Fruit fly (Drosophila melanogaster): Measurements from ENCODE around the gene CG34426.

The CG34426 gene

dm6 chr3L:8834886-8835285 lies 32.6 kb downstream of the CG34426 start (continued):
- TF ChIP-seq mam (GFP tag; optimal IDR thresholded peaks at IDR 0.05) (no peak), CG3838 (GFP tag; optimal IDR thresholded peaks at IDR 0.05) (no peak), vvl (GFP tag; IDR thresholded peaks at IDR 0.05) (0 out of 2 replicates have a peak, but pooled peaks have one; percentile 8), CG18619 (GFP tag; optimal IDR thresholded peaks at IDR 0.05) (no peak), btn (GFP tag; optimal IDR thresholded peaks at IDR 0.05) (no peak), gem (tag; optimal IDR thresholded peaks at IDR 0.05) (no peak), CG12659 (GFP tag; optimal IDR thresholded peaks at IDR 0.05) (no peak), CG17802 (tag; optimal IDR thresholded peaks at IDR 0.05) (no peak), CG4707 (GFP tag; optimal IDR thresholded peaks at IDR 0.05) (peak; percentile 53), ash1 (GFP tag; optimal IDR thresholded peaks at IDR 0.05) (no peak), NC2β (GFP tag; optimal IDR thresholded peaks at IDR 0.05) (no peak), Dbx (GFP tag; IDR thresholded peaks at IDR 0.05) (no peak), trh (GFP tag; optimal IDR thresholded peaks at IDR 0.05) (peak; percentile 0), bowl (GFP tag; IDR thresholded peaks at IDR 0.05) (no peak), Atf6 (GFP tag; IDR thresholded peaks at IDR 0.05) (no peak), so (GFP tag; IDR thresholded peaks at IDR 0.05) (no peak), tap (tag; optimal IDR thresholded peaks at IDR 0.05) (peak; percentile 5), sens (GFP tag) (peak; percentile 48), ssp (GFP tag; IDR thresholded peaks at IDR 0.05) (no peak), Hmr (GFP tag; optimal IDR thresholded peaks at IDR 0.05) (peak; percentile 46), CG12071 (GFP tag; optimal IDR thresholded peaks at IDR 0.05) (peak; percentile 73), CG12769 (tag; optimal IDR thresholded peaks at IDR 0.05) (peak; percentile 51), CG17359 (tag; optimal IDR thresholded peaks at IDR 0.05) (peak; percentile 20), mirr (GFP tag; optimal IDR thresholded peaks at IDR 0.05) (peak; percentile 35), GATAe (GFP tag; conservative IDR thresholded peaks at IDR 0.05) (no peak), HLH3B (GFP tag; IDR thresholded peaks at IDR 0.05) (0 out of 2 replicates have a peak, but pooled peaks have one; percentile 4), CG30020 (tag; optimal IDR thresholded peaks at IDR 0.05) (no peak), CG15269 (tag; optimal IDR thresholded peaks at IDR 0.05) (no peak), twi (tag; optimal IDR thresholded peaks at IDR 0.05) (peak; percentile 21), wor (GFP tag; IDR thresholded peaks at IDR 0.05) (no peak), bcd (GFP tag; optimal IDR thresholded peaks at IDR 0.05) (no peak), CG9797 (GFP tag; optimal IDR thresholded peaks at IDR 0.05) (no peak), tgo (GFP tag; IDR thresholded peaks at IDR 0.05) (no peak), dpn (GFP tag; optimal IDR thresholded peaks at IDR 0.05) (peak in 1 of 2 experiments; percentile 9), Lim3 (GFP tag; IDR thresholded peaks at IDR 0.05) (no peak), CG15601 (tag; optimal IDR thresholded peaks at IDR 0.05) (peak; percentile 39), CG14710 (tag; optimal IDR thresholded peaks at IDR 0.05) (peak; percentile 28), CG11723 (GFP tag; optimal IDR thresholded peaks at IDR 0.05) (no peak), CG6791 (GFP tag; IDR thresholded peaks at IDR 0.05; ENCODE audit: partially characterized antibody) (no peak), run (tag; optimal IDR thresholded peaks at IDR 0.05) (no peak), CG14667 (GFP tag; IDR thresholded peaks at IDR 0.05) (no peak), sug (tag; optimal IDR thresholded peaks at IDR 0.05) (no peak), CG18764 (GFP tag; optimal IDR thresholded peaks at IDR 0.05) (no peak), cas (GFP tag; IDR thresholded peaks at IDR 0.05) (no peak), CG31441 (GFP tag; IDR thresholded peaks at IDR 0.05) (0 out of 2 replicates have a peak, but pooled peaks have one; percentile 29), CG1603 (tag; optimal IDR thresholded peaks at IDR 0.05) (peak; percentile 58), gsb-n (tag; optimal IDR thresholded peaks at IDR 0.05) (peak; percentile 2), mld (GFP tag; IDR thresholded peaks at IDR 0.05; ENCODE audit: partially characterized antibody) (no peak), ab (GFP tag; optimal IDR thresholded peaks at IDR 0.05) (no peak), lov (optimal IDR thresholded peaks at IDR 0.05) (no peak), lov (GFP tag; IDR thresholded peaks at IDR 0.05) (no peak), CG10462 (GFP tag; optimal IDR thresholded peaks at IDR 0.05) (no peak)

All from whole organism, embryonic.